Fruit fly (Drosophila melanogaster): Measurements from ENCODE around the gene CG10038.

CG10038 gene

DNA sequence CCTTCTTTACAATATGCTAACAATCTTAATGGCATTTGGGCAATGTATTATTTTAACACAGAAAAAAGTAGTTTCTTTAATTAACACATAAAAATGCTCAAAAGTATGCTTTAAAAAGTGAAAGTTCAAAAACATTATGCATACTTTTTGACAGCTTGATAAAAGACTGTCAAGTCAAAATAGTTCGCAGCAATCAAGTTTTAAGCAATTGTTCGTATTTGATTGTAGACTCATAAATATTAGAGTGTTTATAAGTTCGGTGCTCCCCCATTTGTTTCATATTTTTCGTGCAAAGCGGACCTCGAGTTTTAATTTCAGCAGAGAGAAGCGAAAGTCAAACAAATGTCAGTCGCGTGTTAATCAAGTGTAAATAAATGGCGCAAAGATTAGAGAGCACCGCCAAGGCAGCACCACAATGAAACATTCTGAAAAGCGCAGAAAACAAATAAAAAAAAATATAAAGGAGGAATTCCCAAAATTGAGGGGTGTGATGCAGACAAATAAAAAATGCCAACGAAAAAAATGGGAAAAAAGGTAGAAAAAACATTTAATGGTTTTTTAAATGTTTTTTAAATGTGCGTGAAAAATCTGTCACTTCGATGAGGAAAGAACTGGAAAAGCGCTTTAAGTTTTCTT lies 5.4 kb downstream of the CG10038 start:
- no peak for TF ChIP-seq noc (tag; optimal IDR thresholded peaks at IDR 0.05)

DNA sequence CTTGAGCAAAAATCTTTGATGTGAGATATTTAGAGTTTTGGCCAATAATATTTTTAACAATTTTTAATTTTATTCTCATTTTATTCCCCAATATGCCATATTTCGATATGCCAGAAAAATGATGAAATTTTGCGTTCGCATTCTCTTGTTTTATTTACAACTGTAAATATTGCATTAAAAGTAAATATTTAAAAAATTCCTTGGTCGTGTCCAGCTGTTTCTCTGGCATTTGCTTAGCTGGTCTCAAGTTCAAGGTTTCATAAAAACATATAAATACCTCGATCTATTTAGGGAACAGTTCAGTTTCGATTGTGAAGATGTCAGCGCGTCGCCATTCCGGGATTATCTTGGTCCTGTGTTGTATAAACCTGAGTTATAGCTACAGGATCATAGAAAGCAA lies 9.1 kb downstream of the CG10038 start, which contains the start of gene Sgsf:
Gene Sgsf, plus strand, starts transcription at position 301 of the 400 bp plus-strand sequence.
- no peak for TF ChIP-seq noc (tag; optimal IDR thresholded peaks at IDR 0.05)

DNA sequence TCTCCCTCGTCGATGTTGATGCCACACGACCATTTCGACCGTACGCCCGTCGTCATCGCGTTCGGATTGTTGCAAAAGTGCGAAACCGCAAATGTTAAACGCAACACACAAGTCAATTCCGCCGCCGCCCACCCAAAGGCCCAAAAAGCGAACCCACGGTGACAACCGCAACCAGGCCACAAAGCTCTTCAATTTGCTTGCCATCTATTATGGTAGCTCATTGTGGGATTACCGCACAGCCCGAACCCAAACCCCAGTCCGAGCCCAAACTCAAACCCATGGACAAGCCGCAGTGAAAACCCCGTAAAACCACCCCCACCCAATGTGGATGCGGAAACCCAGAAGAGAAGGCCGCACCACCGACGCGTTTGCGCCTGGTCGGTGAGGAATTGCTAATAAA lies 20.6 kb downstream of the CG10038 start:
- TF ChIP-seq noc (tag; optimal IDR thresholded peaks at IDR 0.05): no peak

DNA sequence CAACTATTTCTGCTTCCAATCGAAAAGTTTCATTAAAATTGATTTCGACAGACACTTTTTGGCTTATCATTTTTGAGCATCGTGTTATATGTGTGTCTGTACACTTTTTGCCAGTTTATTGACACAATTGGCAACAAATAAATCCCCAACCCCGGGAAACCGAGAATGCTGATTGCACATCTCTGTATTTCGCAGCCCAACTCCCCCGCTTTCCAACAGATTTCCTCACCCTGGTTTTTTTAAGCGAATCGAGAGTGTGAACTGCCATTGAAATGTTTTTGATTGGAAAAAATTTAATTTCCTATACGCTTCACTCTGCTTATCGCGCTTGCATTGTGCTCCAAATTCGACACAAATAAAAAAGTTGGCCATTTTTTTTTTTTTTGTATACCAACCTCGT lies 23.6 kb downstream of the CG10038 start:
- no peak for TF ChIP-seq noc (tag; optimal IDR thresholded peaks at IDR 0.05)

- no peak for TF ChIP-seq noc (tag; optimal IDR thresholded peaks at IDR 0.05)
Measured at dm6 chr3R:12323221-12323620, 27.2 kb downstream of the CG10038 start, which contains the start of gene CG10013. Gene CG10013, plus strand, starts transcription at chr3R:12323521.

DNA sequence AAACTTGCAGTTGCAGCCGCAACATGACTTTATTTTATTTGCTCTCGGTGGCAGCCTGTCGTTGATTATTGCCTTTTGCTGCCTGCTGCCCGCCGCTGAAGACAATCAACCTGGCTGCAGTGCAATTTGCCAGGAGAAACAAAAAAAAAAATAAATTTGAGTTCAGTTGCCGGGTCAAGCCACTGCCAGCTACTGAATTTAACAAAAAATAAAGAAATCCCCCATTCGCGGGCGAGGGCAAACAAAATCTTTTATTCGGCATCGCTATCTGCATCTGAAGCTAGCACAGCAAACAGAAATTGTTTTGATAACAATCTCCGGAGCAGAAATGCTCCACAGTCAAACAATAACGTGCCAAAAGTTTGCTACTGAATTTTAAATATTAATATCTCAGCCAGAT lies 33.1 kb downstream of the CG10038 start:
- TF ChIP-seq noc (tag; optimal IDR thresholded peaks at IDR 0.05): no peak

DNA sequence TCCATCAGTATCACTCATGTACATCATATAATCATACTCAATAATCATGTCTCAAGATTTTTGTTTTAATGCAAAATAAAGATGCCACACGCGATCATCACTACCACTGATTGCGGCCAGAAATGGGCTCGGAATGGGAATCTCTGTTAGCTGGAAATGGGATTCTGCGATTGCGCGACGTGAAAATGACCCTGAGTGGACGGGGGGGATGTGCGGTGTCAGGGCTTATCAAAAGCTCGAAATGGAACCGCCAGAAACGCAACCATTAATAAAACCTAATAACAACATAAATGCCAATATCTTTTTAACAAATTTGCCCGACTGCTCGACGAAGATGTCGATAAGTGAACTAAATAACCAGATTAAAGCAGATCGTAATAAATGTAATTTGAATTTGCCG lies 34.0 kb downstream of the CG10038 start:
- no peak for TF ChIP-seq noc (tag; optimal IDR thresholded peaks at IDR 0.05)

dm6 chr3R:12315455-12315854 lies 35.0 kb downstream of the CG10038 start:
- no peak for TF ChIP-seq noc (tag; optimal IDR thresholded peaks at IDR 0.05)

DNA sequence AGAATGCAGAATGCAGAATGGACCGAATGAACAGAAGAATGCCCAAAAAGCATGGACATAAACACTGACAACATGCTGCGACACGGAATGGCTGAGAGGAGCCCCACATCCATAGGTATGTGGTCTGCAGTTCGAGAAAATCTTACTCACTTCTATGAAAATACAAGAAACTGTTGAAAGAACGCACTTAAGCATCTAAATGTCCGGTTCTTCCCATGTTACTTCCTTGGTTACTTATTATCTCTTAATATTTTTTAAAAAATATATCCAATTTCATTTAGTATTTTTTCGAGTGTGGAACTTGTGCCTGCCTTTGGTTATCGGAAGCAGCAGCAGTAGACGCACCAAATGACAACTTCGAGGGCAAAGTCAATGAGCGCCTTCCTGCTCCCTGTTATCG lies 36.2 kb downstream of the CG10038 start:
- no peak for TF ChIP-seq noc (tag; optimal IDR thresholded peaks at IDR 0.05)

DNA sequence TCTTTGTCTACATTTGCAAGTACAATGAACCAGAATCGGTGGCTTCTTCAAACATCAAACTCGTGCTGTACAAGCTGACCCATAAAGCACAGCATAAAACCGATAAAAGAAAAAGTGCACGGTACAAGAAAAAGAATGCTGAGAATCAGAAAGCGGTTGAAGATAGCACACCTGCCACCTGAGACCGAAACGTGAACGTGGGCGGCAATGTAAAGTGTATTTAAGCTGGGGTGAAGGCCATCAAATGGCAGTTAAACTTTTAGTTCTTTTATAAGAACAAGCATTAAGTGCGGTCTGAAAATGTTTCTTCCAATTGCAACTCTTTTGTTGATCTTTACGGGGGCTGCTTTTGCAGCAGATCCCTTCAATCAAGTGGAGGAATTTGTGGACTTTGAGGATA lies 39.4 kb downstream of the CG10038 start, which contains the start of gene CG4066:
Gene CG4066, plus strand, starts transcription at position 301 of the 400 bp plus-strand sequence.
- no peak for TF ChIP-seq noc (tag; optimal IDR thresholded peaks at IDR 0.05)

- no peak for TF ChIP-seq noc (tag; optimal IDR thresholded peaks at IDR 0.05)
Measured at dm6 chr3R:12307569-12307968, 42.9 kb downstream of the CG10038 start.

- TF ChIP-seq noc (tag; optimal IDR thresholded peaks at IDR 0.05): no peak
Measured at dm6 chr3R:12302915-12303314, 47.5 kb downstream of the CG10038 start.

DNA sequence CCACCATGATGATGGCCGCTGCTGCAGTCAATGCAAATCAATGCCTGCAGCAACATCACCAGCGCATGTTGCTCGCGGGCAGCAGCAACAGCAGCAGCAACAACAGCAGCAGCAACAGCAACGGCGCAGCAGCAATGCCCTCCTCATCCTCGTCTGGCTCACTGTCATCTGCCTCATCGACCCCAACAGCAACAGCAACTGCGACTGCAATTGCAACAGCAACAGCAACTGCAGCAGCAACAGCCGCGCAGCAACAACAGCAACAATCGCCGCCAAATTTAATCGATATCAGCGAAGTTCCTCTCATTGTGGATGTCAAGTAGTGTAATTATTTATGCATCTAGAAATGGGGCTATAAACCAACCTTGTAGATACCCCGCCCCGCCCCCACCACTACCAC lies 48.9 kb downstream of the CG10038 start:
- TF ChIP-seq noc (tag; optimal IDR thresholded peaks at IDR 0.05): no peak
